Fruit fly (Drosophila melanogaster): ENCODE data around the gene CAH9.
A peak's percentile ranks its signal among the peaks of the same experiment; 100 is the strongest.

The CAH9 gene

dm6 chr3R:27084528-27085052 is 21.4 kb downstream of the CAH9 start:
- TF ChIP-seq EcR (GFP tag; optimal IDR thresholded peaks at IDR 0.05) (no peak), psq (optimal IDR thresholded peaks at IDR 0.05) (no peak), Dll (optimal IDR thresholded peaks at IDR 0.05) (no peak), CG8478 (optimal IDR thresholded peaks at IDR 0.05) (no peak), pan (optimal IDR thresholded peaks at IDR 0.05) (no peak), usp (GFP tag; optimal IDR thresholded peaks at IDR 0.05) (no peak)

dm6 chr3R:27082752-27083151 is 23.2 kb downstream of the CAH9 start:
- no peak for TF ChIP-seq psq (optimal IDR thresholded peaks at IDR 0.05)
- TF ChIP-seq pan (optimal IDR thresholded peaks at IDR 0.05) = no peak
- no peak for TF ChIP-seq EcR (GFP tag; optimal IDR thresholded peaks at IDR 0.05)
- no peak for TF ChIP-seq usp (GFP tag; optimal IDR thresholded peaks at IDR 0.05)

- TF ChIP-seq CG8478 (optimal IDR thresholded peaks at IDR 0.05) = no peak
- no peak for TF ChIP-seq pan (optimal IDR thresholded peaks at IDR 0.05)
Measured at dm6 chr3R:27076618-27077017, 29.4 kb downstream of the CAH9 start.

dm6 chr3R:27075694-27076093 is 30.3 kb downstream of the CAH9 start, which contains the start of gene CG14257:
Gene CG14257 (plus strand): TSS chr3R:27075870.
- TF ChIP-seq psq (optimal IDR thresholded peaks at IDR 0.05) (no peak), CG8478 (optimal IDR thresholded peaks at IDR 0.05) (no peak), usp (GFP tag; optimal IDR thresholded peaks at IDR 0.05) (no peak), Dll (optimal IDR thresholded peaks at IDR 0.05) (no peak), pan (optimal IDR thresholded peaks at IDR 0.05) (no peak), EcR (GFP tag; optimal IDR thresholded peaks at IDR 0.05) (no peak)

- TF ChIP-seq Dll (optimal IDR thresholded peaks at IDR 0.05) (no peak), pan (optimal IDR thresholded peaks at IDR 0.05) (no peak), CG8478 (optimal IDR thresholded peaks at IDR 0.05) (no peak), usp (GFP tag; optimal IDR thresholded peaks at IDR 0.05) (no peak), EcR (GFP tag; optimal IDR thresholded peaks at IDR 0.05) (no peak), psq (optimal IDR thresholded peaks at IDR 0.05) (no peak)
Measured at dm6 chr3R:27070906-27071498, 35.0 kb downstream of the CAH9 start.

- TF ChIP-seq pan (optimal IDR thresholded peaks at IDR 0.05) = no peak
- no peak for TF ChIP-seq EcR (GFP tag; optimal IDR thresholded peaks at IDR 0.05)
- peak; percentile 71 for TF ChIP-seq Dll (optimal IDR thresholded peaks at IDR 0.05)
- TF ChIP-seq CG8478 (optimal IDR thresholded peaks at IDR 0.05) = no peak
- TF ChIP-seq psq (optimal IDR thresholded peaks at IDR 0.05) = no peak
- no peak for TF ChIP-seq usp (GFP tag; optimal IDR thresholded peaks at IDR 0.05)
Measured at dm6 chr3R:27069810-27070625, 36.0 kb downstream of the CAH9 start, which contains the start of gene spz. Gene spz (minus strand): TSS chr3R:27070070.

dm6 chr3R:27069201-27069600 is 36.8 kb downstream of the CAH9 start:
- TF ChIP-seq Dll (optimal IDR thresholded peaks at IDR 0.05) = no peak
- no peak for TF ChIP-seq pan (optimal IDR thresholded peaks at IDR 0.05)
- no peak for TF ChIP-seq CG8478 (optimal IDR thresholded peaks at IDR 0.05)
- no peak for TF ChIP-seq psq (optimal IDR thresholded peaks at IDR 0.05)
- TF ChIP-seq EcR (GFP tag; optimal IDR thresholded peaks at IDR 0.05) = no peak
- no peak for TF ChIP-seq usp (GFP tag; optimal IDR thresholded peaks at IDR 0.05)

- TF ChIP-seq CG8478 (optimal IDR thresholded peaks at IDR 0.05) (no peak), Dll (optimal IDR thresholded peaks at IDR 0.05) (no peak), pan (optimal IDR thresholded peaks at IDR 0.05) (no peak), psq (optimal IDR thresholded peaks at IDR 0.05) (no peak), usp (GFP tag; optimal IDR thresholded peaks at IDR 0.05) (no peak), EcR (GFP tag; optimal IDR thresholded peaks at IDR 0.05) (no peak)
Measured at dm6 chr3R:27067362-27067761, 38.6 kb downstream of the CAH9 start.

- no peak for TF ChIP-seq Dll (optimal IDR thresholded peaks at IDR 0.05)
- TF ChIP-seq CG8478 (optimal IDR thresholded peaks at IDR 0.05) = no peak
- no peak for TF ChIP-seq EcR (GFP tag; optimal IDR thresholded peaks at IDR 0.05)
- no peak for TF ChIP-seq usp (GFP tag; optimal IDR thresholded peaks at IDR 0.05)
- TF ChIP-seq pan (optimal IDR thresholded peaks at IDR 0.05) = no peak
- TF ChIP-seq psq (optimal IDR thresholded peaks at IDR 0.05) = no peak
Measured at dm6 chr3R:27065136-27065535, 40.8 kb downstream of the CAH9 start, which contains the start of gene CG43935. Gene CG43935 (plus strand): TSS chr3R:27065436.

dm6 chr3R:27064099-27064498 is 41.9 kb downstream of the CAH9 start, which contains the start of gene Nep5:
Gene Nep5 (minus strand): TSS chr3R:27064199.
- no peak for TF ChIP-seq psq (optimal IDR thresholded peaks at IDR 0.05)
- no peak for TF ChIP-seq pan (optimal IDR thresholded peaks at IDR 0.05)
- no peak for TF ChIP-seq Dll (optimal IDR thresholded peaks at IDR 0.05)
- no peak for TF ChIP-seq CG8478 (optimal IDR thresholded peaks at IDR 0.05)
- TF ChIP-seq EcR (GFP tag; optimal IDR thresholded peaks at IDR 0.05) = no peak
- no peak for TF ChIP-seq usp (GFP tag; optimal IDR thresholded peaks at IDR 0.05)

dm6 chr3R:27061916-27062315 is 44.1 kb downstream of the CAH9 start, which contains the start of gene CG34292:
Gene CG34292 (plus strand): TSS chr3R:27062216.
- TF ChIP-seq EcR (GFP tag; optimal IDR thresholded peaks at IDR 0.05) = no peak
- TF ChIP-seq CG8478 (optimal IDR thresholded peaks at IDR 0.05) = no peak

- TF ChIP-seq EcR (GFP tag; optimal IDR thresholded peaks at IDR 0.05) = no peak
- TF ChIP-seq CG8478 (optimal IDR thresholded peaks at IDR 0.05) = no peak
- TF ChIP-seq usp (GFP tag; optimal IDR thresholded peaks at IDR 0.05) = no peak
- no peak for TF ChIP-seq psq (optimal IDR thresholded peaks at IDR 0.05)
- TF ChIP-seq pan (optimal IDR thresholded peaks at IDR 0.05) = no peak
- no peak for TF ChIP-seq Dll (optimal IDR thresholded peaks at IDR 0.05)
Measured at dm6 chr3R:27056152-27056551, 49.8 kb downstream of the CAH9 start.
